Fruit fly (Drosophila melanogaster) whole organism, larva: ENCODE measurements around the gene Rrp46.

Experiments used
- noc ChIP-seq: fragments of 200-800 bp; sonication (Bioruptor generic); optimal IDR thresholded peaks from 3 replicates; lab custom pipeline; 2019; ENCODE audit warnings: missing biosample characterization, mild to moderate bottlenecking, missing genetic modification characterization, moderate library complexity

Gene Rrp46

DNA sequence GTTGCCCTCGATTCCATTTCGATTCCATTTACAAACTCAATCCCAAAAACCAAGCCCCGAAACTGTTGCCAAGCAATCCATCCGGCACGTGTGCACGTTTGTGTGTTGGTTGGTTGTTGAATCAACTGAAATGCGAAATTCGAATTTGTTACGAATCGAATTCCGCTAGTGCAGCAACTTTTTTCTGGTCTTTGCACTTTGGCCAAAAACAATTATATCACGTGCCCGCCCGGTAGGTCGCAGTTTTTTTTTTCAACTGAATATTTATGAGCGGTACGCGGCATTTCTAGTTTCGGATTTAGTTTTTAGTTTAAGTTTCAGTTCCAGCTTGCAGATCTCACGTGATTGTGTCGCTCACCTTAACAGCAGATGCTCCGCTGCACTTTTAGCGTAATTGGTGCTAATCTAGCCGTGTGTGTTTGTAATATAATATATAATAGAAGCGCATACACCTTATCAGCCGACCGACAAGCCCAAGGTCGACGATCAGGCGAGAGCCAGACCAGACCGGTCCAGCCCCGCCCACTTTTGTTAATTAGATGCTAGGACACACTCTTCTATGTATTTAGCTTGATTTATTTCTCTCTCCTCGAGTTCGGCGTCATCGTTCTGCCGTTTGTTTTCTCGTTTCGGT is 20.0 kb upstream of the Rrp46 start:
- TF ChIP-seq noc (tag; lab: Kevin White, UChicago) = no peak

DNA sequence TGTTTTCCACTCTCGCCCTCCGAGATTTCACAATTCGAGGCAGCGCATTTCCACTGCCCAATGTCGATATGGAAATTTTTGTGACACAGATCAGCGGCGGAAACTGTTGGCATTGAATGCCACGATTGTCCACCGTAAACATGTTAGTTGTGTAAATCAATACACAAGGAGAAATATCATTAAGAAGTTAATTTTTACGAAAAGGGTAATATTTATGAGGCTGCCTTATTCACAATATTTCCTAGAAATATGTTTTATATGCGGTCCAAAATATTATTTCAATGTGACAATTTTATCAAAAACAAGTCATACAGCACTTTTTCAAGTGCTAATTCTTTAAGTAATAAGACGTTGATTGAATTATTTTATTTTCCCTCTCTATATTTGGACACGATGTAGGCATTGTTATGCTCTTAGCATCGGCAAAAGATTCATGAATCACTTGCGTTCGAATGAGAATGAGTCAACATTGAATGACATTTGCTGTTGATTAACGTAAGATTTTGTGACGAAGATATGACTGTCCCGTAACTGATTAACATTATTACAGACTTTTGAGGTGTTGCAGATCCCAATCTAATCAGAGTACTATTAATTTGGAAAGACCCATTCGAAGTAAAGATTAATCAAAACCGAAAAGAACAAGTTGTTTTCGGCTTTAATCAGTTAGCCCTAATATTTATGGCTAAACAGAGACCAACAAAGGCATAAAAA is 19.3 kb upstream of the Rrp46 start:
- no peak for TF ChIP-seq noc (tag; lab: Kevin White, UChicago)

DNA sequence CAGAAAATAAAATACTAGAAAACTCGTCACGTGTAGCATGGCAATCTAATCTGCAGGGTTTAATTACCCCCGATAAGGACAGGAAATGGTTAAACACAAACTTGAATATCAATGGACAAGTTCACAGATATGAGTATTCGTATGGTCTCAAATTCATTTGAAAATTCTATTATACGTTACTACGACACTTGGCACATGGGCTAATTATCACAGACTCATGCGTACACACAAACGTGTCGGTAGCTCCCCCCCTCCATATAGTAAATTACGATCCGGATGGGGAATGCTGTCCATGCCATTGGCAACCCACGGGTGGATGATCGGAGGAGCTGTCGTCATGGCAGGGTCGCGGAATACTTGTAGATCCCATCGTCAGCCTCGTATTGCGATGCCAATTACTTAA is 18.7 kb upstream of the Rrp46 start:
- peak; percentile 13 for TF ChIP-seq noc (tag; lab: Kevin White, UChicago)

DNA sequence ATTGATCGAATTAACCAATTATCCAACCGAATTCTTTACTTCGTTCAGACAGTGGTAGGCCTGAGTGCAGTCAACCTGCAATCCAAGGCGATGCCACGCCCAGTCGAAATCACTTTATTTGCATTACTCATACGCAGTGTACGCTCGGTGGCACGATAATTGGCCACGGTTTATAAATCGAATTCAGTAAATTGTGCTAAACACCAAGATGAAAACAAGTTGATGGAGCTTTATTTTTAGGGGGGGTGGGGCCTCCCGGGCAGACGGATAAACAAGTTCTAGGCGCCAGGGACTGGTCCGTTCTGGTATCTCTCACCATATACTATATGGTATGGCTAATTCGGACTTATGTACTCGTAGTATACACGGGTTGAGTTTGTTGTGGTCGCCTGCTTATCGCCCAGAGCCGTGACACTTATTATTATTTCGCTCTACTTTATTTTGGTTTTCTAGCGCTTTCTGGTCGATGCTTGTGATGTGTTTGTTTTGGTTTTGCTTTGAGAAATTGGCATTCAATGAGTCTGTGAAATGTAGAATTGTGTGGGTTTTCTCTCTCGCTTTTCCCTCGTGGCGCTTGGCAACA is 17.8 kb upstream of the Rrp46 start:
- no peak for TF ChIP-seq noc (tag; lab: Kevin White, UChicago)

DNA sequence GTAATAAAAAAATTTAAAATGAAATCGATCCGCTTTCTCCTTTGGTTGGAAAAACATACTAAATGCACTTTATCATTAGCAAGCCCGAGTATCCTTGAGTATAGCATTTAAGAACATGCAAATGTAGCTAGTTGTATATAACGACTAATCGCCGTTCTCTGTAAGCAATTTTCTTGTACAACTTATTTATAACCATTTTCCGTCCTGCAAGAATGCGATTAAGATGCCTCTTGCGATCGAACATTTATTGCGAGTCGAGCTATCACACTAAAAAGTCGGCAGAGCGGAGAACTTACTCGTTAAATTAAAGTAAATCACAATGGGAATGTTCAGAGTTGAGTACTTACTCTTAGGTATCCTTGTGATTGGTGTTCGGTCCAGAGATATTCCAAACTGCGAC is 12.4 kb upstream of the Rrp46 start, which contains the start of gene mthl11:
Gene mthl11 (plus strand): TSS at position 301 of the 400 bp plus-strand sequence.
- TF ChIP-seq noc (tag; lab: Kevin White, UChicago) = no peak

DNA sequence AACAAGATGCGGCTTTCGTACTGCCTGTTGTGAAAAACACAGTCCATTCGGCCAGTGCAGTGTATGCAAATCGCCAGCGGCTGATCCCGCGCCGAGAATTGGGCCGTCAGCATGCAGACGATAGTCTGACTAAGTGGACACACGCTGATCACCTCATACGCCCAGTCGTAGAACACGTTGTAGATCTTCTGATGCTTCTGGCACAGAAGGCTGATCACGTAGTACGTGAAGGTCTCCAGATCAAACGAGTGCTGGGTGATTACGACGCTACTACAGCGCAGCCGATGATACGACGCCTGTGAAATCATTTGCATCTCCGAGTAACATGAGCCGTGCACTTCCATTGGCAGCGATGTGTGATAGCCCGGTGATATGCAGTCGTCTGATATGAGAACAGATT is 9.2 kb upstream of the Rrp46 start:
- TF ChIP-seq noc (tag; lab: Kevin White, UChicago) = no peak

DNA sequence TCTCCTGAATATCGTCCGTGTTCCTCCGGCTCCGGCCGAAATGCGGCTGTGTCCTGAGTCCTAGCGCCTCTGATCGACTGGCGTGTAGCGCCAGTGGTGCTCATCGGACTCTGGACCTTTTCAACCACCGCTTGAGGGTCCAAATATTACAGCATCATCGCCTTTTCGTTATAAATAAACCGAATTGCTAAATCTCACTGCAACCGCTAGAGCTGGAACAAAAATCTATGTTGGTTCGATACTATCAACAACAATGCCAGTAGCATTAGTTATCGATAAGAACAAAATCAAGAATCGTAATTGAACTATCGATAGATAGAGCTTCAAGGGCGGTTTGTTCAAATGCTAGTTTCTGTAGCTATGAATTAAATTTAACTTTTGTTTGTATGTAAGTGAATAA is 6.0 kb upstream of the Rrp46 start, which contains the start of gene CG6325:
Gene CG6325 (minus strand): TSS at position 220 of the 400 bp plus-strand sequence.
- no peak for TF ChIP-seq noc (tag; lab: Kevin White, UChicago)

DNA sequence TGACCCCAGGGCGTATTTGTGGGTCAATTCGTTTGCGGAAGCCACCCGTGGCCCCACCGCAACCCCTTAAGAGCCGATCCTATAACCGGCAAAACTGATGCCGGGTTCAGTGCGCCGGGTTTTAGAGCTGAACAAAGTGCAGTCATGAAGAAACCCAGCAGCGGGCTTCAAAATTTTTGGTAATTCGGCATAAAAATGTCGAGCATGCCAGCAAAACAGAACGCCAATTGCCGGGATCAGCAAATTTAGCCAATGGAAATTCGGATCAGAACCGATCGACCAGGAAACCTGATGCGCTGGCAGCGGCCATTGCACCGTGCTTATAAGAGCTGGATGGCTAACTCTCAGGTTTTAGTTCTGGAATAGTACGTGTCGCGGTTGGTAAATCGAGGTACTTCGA is 5.4 kb upstream of the Rrp46 start:
- TF ChIP-seq noc (tag; lab: Kevin White, UChicago) = no peak

DNA sequence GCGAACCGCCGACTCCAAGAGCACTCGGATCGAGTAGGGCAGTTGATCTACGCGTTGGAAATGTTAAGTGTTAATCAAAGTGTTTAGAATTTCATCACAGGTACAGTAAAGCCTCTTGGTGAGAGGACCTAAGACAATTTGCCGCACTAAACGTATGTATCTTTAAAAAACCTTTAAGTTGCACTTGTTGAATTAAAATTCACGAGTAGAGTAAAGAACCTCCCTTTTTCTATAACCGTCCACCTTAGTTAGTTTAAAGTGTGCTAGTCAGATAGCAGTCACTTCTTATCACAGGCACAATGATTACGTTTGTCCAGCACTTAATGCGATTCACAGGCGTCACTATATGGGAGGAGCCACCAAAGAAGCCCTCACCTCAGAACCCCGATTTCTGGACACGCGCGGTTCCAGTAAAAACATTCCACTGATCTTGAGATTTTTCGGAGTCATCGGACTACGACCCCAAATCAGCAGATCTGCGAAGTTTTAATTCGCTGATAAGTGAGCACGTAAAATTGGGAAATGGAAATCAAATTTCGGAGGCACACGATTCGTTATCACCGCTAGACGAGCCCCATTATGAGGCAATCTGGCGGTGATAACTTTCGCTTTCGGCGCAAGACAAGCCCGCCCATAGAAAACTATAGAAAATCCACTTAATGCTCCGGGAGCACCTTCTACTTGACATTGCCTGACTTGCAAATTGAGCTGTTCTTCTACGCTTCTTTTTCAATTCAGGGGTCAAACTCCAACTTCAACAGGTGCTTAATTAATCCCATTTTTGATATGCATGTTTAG is 1.1 kb upstream of the Rrp46 start:
- peak; percentile 92 for TF ChIP-seq noc (tag; lab: Kevin White, UChicago)

DNA sequence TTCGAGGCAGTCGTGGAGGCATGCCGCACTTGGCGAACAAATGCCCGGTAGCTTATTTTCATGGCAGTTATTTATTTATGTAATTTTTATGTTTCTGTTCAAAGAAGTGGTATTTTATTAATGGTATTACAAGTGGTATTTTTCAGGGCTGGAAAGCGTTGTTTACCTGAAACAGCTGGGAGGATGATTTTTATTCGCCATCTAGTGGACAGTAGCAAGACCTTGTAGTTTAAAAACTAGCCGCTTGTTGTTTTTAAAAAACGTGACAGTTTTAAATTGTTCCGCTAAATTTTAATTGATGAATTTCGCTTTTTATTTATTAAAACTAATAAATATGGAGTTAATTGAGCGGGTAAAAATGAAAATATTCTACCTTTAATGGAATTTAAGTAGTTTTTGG is 2.8 kb downstream of the Rrp46 start, which contains the start of gene CG6345:
Gene CG6345 (minus strand): TSS at position 124 of the 400 bp plus-strand sequence.
- no peak for TF ChIP-seq noc (tag; lab: Kevin White, UChicago)

DNA sequence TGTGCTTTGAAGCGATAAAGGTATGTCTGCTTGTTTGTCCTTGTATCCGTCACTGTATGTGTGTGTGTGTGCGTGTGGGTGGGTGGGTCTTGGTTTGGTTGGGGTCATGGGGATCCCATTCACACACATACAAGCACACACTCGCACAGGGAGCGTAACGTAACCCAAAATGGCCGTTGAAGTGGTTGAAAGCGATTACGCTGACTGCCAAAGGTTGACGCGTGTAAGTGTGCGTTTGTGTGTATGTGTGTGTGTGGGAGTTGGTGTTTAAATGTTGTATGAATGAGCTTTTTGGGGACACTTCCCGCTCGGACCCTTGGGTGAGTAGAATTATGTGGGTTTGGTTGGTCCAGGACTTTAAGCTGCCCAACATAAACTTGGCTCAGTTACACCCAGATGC is 8.1 kb downstream of the Rrp46 start:
- TF ChIP-seq noc (tag; lab: Kevin White, UChicago) = no peak

DNA sequence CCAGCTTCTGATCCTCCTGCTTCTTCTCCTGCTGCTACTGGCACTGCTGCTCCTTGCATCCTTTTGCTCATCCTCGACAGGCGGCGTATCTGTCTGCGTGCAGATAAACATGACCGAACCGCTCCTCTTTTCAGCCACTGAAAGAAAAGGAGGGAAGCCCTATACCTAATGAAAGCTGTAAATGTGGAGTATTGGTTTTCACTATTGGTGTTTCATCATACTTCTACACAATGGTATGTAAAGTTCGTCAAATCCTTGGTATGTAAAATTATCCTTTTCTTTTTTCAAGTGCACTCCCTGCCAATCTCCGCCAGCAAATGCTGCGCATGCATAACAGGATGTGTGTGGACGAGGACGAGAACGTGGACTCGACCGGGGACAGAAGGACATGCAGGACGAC is 15.2 kb downstream of the Rrp46 start, which contains the start of gene CG46270:
Gene CG46270 (minus strand): TSS at position 101 of the 400 bp plus-strand sequence.
- TF ChIP-seq noc (tag; lab: Kevin White, UChicago) = no peak

DNA sequence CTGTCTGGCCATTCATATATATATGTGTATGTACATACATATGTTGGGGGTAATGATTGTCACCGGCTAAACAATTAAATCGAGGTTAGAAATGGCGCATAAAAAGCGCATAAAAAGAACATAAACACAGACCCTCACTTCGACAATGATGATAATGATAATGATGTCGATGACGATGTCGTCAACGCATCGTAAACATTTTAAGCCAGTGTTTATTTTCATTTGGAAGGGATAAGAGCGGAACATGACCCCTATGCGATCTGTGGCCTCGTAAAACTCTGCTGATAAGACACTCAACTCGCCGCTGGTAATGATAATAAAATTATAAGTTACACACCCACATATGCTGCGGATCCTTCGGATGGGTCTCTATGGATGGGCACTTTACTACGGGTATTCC is 18.0 kb downstream of the Rrp46 start:
- no peak for TF ChIP-seq noc (tag; lab: Kevin White, UChicago)

DNA sequence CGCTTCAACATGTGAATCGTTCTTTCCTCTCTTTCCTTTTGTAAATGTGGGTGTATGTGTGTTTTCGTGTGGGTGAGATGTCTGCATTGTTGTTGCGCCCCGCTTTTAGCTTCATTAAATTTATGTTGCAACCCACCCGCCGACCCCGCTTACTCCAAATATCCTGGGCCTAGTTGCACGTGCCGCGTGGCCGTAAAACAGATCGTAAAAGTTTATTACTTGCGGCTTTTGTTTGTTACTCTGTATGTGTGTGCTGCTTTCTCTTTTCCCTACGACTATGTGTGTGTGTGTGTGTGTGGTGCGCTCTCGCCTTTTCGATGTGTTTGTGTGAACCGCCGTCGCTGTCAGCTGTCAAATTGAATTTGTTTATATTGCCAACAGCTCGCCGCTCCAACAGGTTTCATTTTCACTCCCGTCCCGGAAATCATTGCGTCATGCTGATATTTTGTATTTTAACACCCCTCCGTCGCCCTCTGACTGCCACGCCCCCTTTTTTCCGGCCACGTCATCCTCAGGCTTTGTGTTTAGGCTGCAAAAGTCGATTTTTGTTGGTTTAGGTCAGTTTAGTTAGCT is 20.4 kb downstream of the Rrp46 start:
- TF ChIP-seq noc (tag; lab: Kevin White, UChicago) = no peak

DNA sequence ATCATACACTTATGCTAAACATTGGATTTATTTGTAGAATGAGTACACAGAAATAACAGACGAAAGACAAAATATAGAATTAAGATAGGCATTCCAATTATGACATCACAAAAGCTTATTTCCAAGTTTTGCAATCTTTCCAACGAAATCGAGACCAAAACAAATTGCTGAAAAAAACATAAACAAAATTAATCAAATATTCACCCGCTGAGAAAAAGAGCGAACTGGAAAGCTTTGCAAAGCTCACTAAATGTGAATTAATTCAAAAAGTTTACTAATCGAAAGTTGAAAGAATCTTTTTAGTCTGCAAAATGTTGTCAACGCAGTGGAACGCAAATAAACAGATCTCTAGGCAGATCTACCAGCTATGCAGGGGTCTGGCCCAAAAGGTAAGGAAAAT is 21.4 kb downstream of the Rrp46 start, which contains the start of gene Cyp12e1:
Gene Cyp12e1 (plus strand): TSS at position 301 of the 400 bp plus-strand sequence.
- TF ChIP-seq noc (tag; lab: Kevin White, UChicago) = no peak
